Worm (Caenorhabditis elegans) whole organism, L2 larva: Measurements from ENCODE around the gene tbc-6.

ENCODE experiments used
- C34F6.9 ChIP-seq: fragments of 150-350 bp; optimal IDR thresholded peaks from 2 replicates; lab custom pipeline; 2014; ENCODE audit warnings: missing biosample characterization, missing genetic modification characterization
- F13H6.1 ChIP-seq: sonication (generic microtip); optimal IDR thresholded peaks from 2 replicates; lab custom pipeline; 2016; ENCODE audit warnings: missing genetic modification characterization, missing compliant biosample characterization
- R02D3.7 ChIP-seq: fragments of 150-350 bp; optimal IDR thresholded peaks from 2 replicates; lab custom pipeline; 2014; ENCODE audit warnings: missing biosample characterization, missing genetic modification characterization
- Y55F3AM.14 ChIP-seq: fragments of 200-800 bp; sonication (Bioruptor generic); optimal IDR thresholded peaks from 2 replicates; lab custom pipeline; 2018; ENCODE audit warnings: mild to moderate bottlenecking, missing genetic modification characterization, missing compliant biosample characterization
- ZK546.5 ChIP-seq: sonication (generic microtip); optimal IDR thresholded peaks from 2 replicates; lab custom pipeline; 2017; ENCODE audit warnings: missing biosample characterization, missing genetic modification characterization
- alr-1 ChIP-seq: fragments of 150-350 bp; optimal IDR thresholded peaks from 2 replicates; lab custom pipeline; 2014; ENCODE audit warnings: missing biosample characterization, missing genetic modification characterization
- aly-2 ChIP-seq: fragments of 150-350 bp; optimal IDR thresholded peaks from 2 replicates; lab custom pipeline; 2014; ENCODE audit warnings: missing biosample characterization, missing genetic modification characterization
- ama-1 ChIP-seq: fragments of 150-350 bp; optimal IDR thresholded peaks from 2 replicates; lab custom pipeline; 2018; ENCODE audit warnings: inconsistent platforms
- blmp-1 ChIP-seq: sonication (generic microtip); optimal IDR thresholded peaks from 2 replicates; lab custom pipeline; 2017; ENCODE audit warnings: missing genetic modification characterization, mild to moderate bottlenecking, missing compliant biosample characterization, antibody characterized with exemption, moderate library complexity; ENCODE audit not compliant: insufficient read depth
- ceh-16 ChIP-seq: fragments of 150-350 bp; optimal IDR thresholded peaks from 2 replicates; lab custom pipeline; 2014; ENCODE audit warnings: missing biosample characterization, missing genetic modification characterization
- ceh-82 ChIP-seq: fragments of 150-350 bp; optimal IDR thresholded peaks from 2 replicates; lab custom pipeline; 2014; ENCODE audit warnings: missing biosample characterization, missing genetic modification characterization
- crh-2 ChIP-seq: sonication (generic microtip); optimal IDR thresholded peaks from 2 replicates; lab custom pipeline; 2017; ENCODE audit warnings: missing biosample characterization, missing genetic modification characterization
- dmd-4 ChIP-seq: sonication (generic microtip); optimal IDR thresholded peaks from 2 replicates; lab custom pipeline; 2017; ENCODE audit warnings: missing biosample characterization, missing genetic modification characterization
- egl-27 ChIP-seq: sonication (generic microtip); optimal IDR thresholded peaks from 3 replicates; lab custom pipeline; 2017; ENCODE audit warnings: missing biosample characterization, missing genetic modification reagents, missing genetic modification characterization
- elt-1 ChIP-seq: fragments of 150-350 bp; optimal IDR thresholded peaks from 2 replicates; lab custom pipeline; 2014; ENCODE audit warnings: missing biosample characterization, missing genetic modification characterization
- elt-3 ChIP-seq: sonication (generic microtip); optimal IDR thresholded peaks from 2 replicates; lab custom pipeline; 2017; ENCODE audit warnings: missing biosample characterization, missing genetic modification characterization
- fos-1 ChIP-seq: fragments of 150-350 bp; optimal IDR thresholded peaks from 2 replicates; lab custom pipeline; 2014; ENCODE audit warnings: missing biosample characterization, missing genetic modification characterization
- gmeb-1 ChIP-seq: fragments of 150-350 bp; optimal IDR thresholded peaks from 2 replicates; lab custom pipeline; 2014; ENCODE audit warnings: missing biosample characterization, missing genetic modification characterization
- lin-11 ChIP-seq: fragments of 150-350 bp; sonication (generic microtip); optimal IDR thresholded peaks from 2 replicates; lab custom pipeline; 2014; ENCODE audit warnings: missing biosample characterization, missing genetic modification characterization, inconsistent platforms, mixed read lengths
- lin-13 ChIP-seq: fragments of 150-350 bp; optimal IDR thresholded peaks from 2 replicates; lab custom pipeline; 2014; ENCODE audit warnings: missing biosample characterization, missing genetic modification reagents, missing genetic modification characterization
- lin-39 ChIP-seq: fragments of 150-350 bp; optimal IDR thresholded peaks from 2 replicates; lab custom pipeline; 2014; ENCODE audit warnings: missing biosample characterization, missing genetic modification reagents, missing genetic modification characterization
- lsy-2 ChIP-seq, 2 experiments: fragments of 150-350 bp in 1 of 2; sonication (generic microtip) in 1 of 2; optimal IDR thresholded peaks; 2 replicates each; lab custom pipeline; 2014 to 2017; ENCODE audit warnings: missing biosample characterization in 2 of 2, missing genetic modification characterization in 2 of 2
- mab-5 ChIP-seq: fragments of 150-350 bp; optimal IDR thresholded peaks from 2 replicates; lab custom pipeline; 2014; ENCODE audit warnings: missing biosample characterization, missing genetic modification characterization
- mbf-1 ChIP-seq: sonication (generic microtip); optimal IDR thresholded peaks from 2 replicates; lab custom pipeline; 2017; ENCODE audit warnings: missing biosample characterization, missing genetic modification characterization
- mdl-1 ChIP-seq, 2 experiments: fragments of 150-350 bp in 1 of 2; sonication (generic microtip) in 1 of 2; optimal IDR thresholded peaks; 2 replicates each; lab custom pipeline; 2017; ENCODE audit warnings: missing biosample characterization in 2 of 2, missing genetic modification characterization in 2 of 2
- nhr-10 ChIP-seq: sonication (generic microtip); optimal IDR thresholded peaks from 2 replicates; lab custom pipeline; 2017; ENCODE audit warnings: missing biosample characterization, missing genetic modification characterization
- nhr-11 ChIP-seq: fragments of 150-350 bp; optimal IDR thresholded peaks from 2 replicates; lab custom pipeline; 2014; ENCODE audit warnings: missing biosample characterization, missing genetic modification characterization
- nhr-12 ChIP-seq: fragments of 150-350 bp; optimal IDR thresholded peaks from 2 replicates; lab custom pipeline; 2014; ENCODE audit warnings: missing biosample characterization, missing genetic modification characterization
- nhr-129 ChIP-seq: fragments of 150-350 bp; optimal IDR thresholded peaks from 2 replicates; lab custom pipeline; 2014; ENCODE audit warnings: missing biosample characterization, missing genetic modification characterization
- nhr-21 ChIP-seq: fragments of 150-350 bp; optimal IDR thresholded peaks from 2 replicates; lab custom pipeline; 2014; ENCODE audit warnings: missing biosample characterization, missing genetic modification characterization
- nhr-23 ChIP-seq: fragments of 150-350 bp; optimal IDR thresholded peaks from 2 replicates; lab custom pipeline; 2014; ENCODE audit warnings: missing biosample characterization, missing genetic modification reagents, missing genetic modification characterization
- nhr-237 ChIP-seq: fragments of 150-350 bp; optimal IDR thresholded peaks from 2 replicates; lab custom pipeline; 2014; ENCODE audit warnings: missing biosample characterization, missing genetic modification characterization
- nhr-25 ChIP-seq: fragments of 150-350 bp; sonication (generic microtip); optimal IDR thresholded peaks from 3 replicates; lab custom pipeline; 2014; ENCODE audit warnings: missing biosample characterization, missing genetic modification characterization
- nhr-6 ChIP-seq: fragments of 150-350 bp; optimal IDR thresholded peaks from 2 replicates; lab custom pipeline; 2014; ENCODE audit warnings: missing biosample characterization, missing genetic modification characterization
- nhr-77 ChIP-seq: fragments of 150-350 bp; optimal IDR thresholded peaks from 2 replicates; lab custom pipeline; 2014; ENCODE audit warnings: missing biosample characterization, missing genetic modification characterization
- peb-1 ChIP-seq: fragments of 150-350 bp; optimal IDR thresholded peaks from 2 replicates; lab custom pipeline; 2014; ENCODE audit warnings: missing biosample characterization, missing genetic modification characterization
- sem-4 ChIP-seq: fragments of 150-350 bp; optimal IDR thresholded peaks from 2 replicates; lab custom pipeline; 2014; ENCODE audit warnings: missing biosample characterization, missing genetic modification reagents, missing genetic modification characterization
- skn-1 ChIP-seq: sonication (generic microtip); optimal IDR thresholded peaks from 2 replicates; lab custom pipeline; 2017; ENCODE audit warnings: missing biosample characterization, missing genetic modification characterization
- sma-3 ChIP-seq: sonication (generic microtip); optimal IDR thresholded peaks from 2 replicates; lab custom pipeline; 2016; ENCODE audit warnings: missing genetic modification reagents, missing genetic modification characterization, missing compliant biosample characterization
- sma-9 ChIP-seq, 2 experiments: fragments of 150-350 bp in 1 of 2; sonication (generic microtip) in 1 of 2; optimal IDR thresholded peaks; 2 replicates each; lab custom pipeline; 2014 to 2016; ENCODE audit warnings: missing genetic modification characterization in 2 of 2, mild to moderate bottlenecking in 1 of 2, missing biosample characterization in 1 of 2, missing compliant biosample characterization in 1 of 2, missing genetic modification reagents in 1 of 2, moderate library complexity in 1 of 2
- snpc-4 ChIP-seq: fragments of 150-350 bp; optimal IDR thresholded peaks from 2 replicates; lab custom pipeline; 2014; ENCODE audit warnings: missing biosample characterization, missing genetic modification characterization
- unc-39 ChIP-seq: fragments of 150-350 bp; optimal IDR thresholded peaks from 2 replicates; lab custom pipeline; 2014; ENCODE audit warnings: missing biosample characterization, missing genetic modification characterization
- unc-55 ChIP-seq: fragments of 150-350 bp; sonication (generic microtip); optimal IDR thresholded peaks from 3 replicates; lab custom pipeline; 2014; ENCODE audit warnings: missing biosample characterization, missing genetic modification reagents, missing genetic modification characterization
- unc-62 ChIP-seq: fragments of 150-350 bp; optimal IDR thresholded peaks from 2 replicates; lab custom pipeline; 2014; ENCODE audit warnings: missing biosample characterization, missing genetic modification reagents, missing genetic modification characterization
- zag-1 ChIP-seq: fragments of 150-350 bp; optimal IDR thresholded peaks from 2 replicates; lab custom pipeline; 2014; ENCODE audit warnings: missing biosample characterization, missing genetic modification characterization
- ztf-1 ChIP-seq: fragments of 200-800 bp; sonication (Bioruptor generic); conservative IDR thresholded peaks from 2 replicates; pipeline ENCODE4 v1.3.6; 2022; ENCODE audit warnings: missing genetic modification characterization, missing compliant biosample characterization
- ztf-11 ChIP-seq: sonication (generic microtip); optimal IDR thresholded peaks from 2 replicates; lab custom pipeline; 2017; ENCODE audit warnings: missing biosample characterization, missing genetic modification characterization
- ztf-4 ChIP-seq: fragments of 150-350 bp; optimal IDR thresholded peaks from 2 replicates; lab custom pipeline; 2014; ENCODE audit warnings: missing biosample characterization, missing genetic modification characterization

The tbc-6 gene

ce11 chrII:6827388-6827787 lies 20.5 kb upstream of the tbc-6 start:
- TF ChIP-seq mbf-1 = no peak
- peak; percentile 72 for TF ChIP-seq sma-3 (GFP tag; lab: Kevin White, UChicago)
- TF ChIP-seq nhr-129 (tag; lab: Kevin White, UChicago) = peak; percentile 72
- no peak for TF ChIP-seq nhr-10 (tag; lab: Kevin White, UChicago)
- no peak for TF ChIP-seq ama-1 (lab: Kevin White, UChicago)
- TF ChIP-seq sem-4 = peak; percentile 76
- TF ChIP-seq aly-2 = no peak
- TF ChIP-seq F13H6.1 (tag; lab: Kevin White, UChicago) = peak; percentile 87
- TF ChIP-seq blmp-1 (tag; lab: Kevin White, UChicago) = peak; percentile 77
- peak; percentile 35 for TF ChIP-seq lin-13
- TF ChIP-seq nhr-25 (tag; lab: Kevin White, UChicago) = peak; percentile 64
- no peak for TF ChIP-seq nhr-11 (tag; lab: Kevin White, UChicago)
- no peak for TF ChIP-seq nhr-23 (tag; lab: Kevin White, UChicago)
- no peak for TF ChIP-seq skn-1 (tag; lab: Kevin White, UChicago)
- no peak for TF ChIP-seq nhr-237
- peak; percentile 33 for TF ChIP-seq unc-55 (GFP tag; lab: Kevin White, UChicago)
- no peak for TF ChIP-seq peb-1 (tag; lab: Kevin White, UChicago)
- no peak for TF ChIP-seq ceh-82
- no peak for TF ChIP-seq alr-1 (tag; lab: Kevin White, UChicago)
- TF ChIP-seq unc-62 (GFP tag; lab: Kevin White, UChicago) = no peak
- no peak for TF ChIP-seq dmd-4 (tag; lab: Kevin White, UChicago)
- no peak for TF ChIP-seq lin-11 (tag; lab: Kevin White, UChicago)
- TF ChIP-seq ztf-1 (GFP tag; lab: Robert Waterston, UW) = no peak
- TF ChIP-seq mdl-1 (tag; optimal IDR thresholded peaks at IDR 0.05; lab: Kevin White, UChicago) = peak; percentile 13 to 14
- TF ChIP-seq lsy-2 (tag; optimal IDR thresholded peaks at IDR 0.05; lab: Kevin White, UChicago) = peak in 1 of 2 experiments; percentile 42
- TF ChIP-seq snpc-4 (tag; lab: Kevin White, UChicago) = peak; percentile 17
- no peak for TF ChIP-seq nhr-77
- no peak for TF ChIP-seq ztf-4 (tag; lab: Kevin White, UChicago)
- TF ChIP-seq mab-5 = peak; percentile 63
- peak; percentile 22 for TF ChIP-seq nhr-6
- no peak for TF ChIP-seq elt-1 (tag; lab: Kevin White, UChicago)
- no peak for TF ChIP-seq elt-3 (tag; lab: Kevin White, UChicago)
- TF ChIP-seq zag-1 (tag; lab: Kevin White, UChicago) = peak; percentile 11
- no peak for TF ChIP-seq ztf-11 (tag; lab: Kevin White, UChicago)
- TF ChIP-seq ZK546.5 = no peak
- peak; percentile 54 for TF ChIP-seq nhr-21 (tag; lab: Kevin White, UChicago)
- TF ChIP-seq sma-9 (GFP tag; optimal IDR thresholded peaks at IDR 0.05; lab: Kevin White, UChicago) = peak; percentile 94
- no peak for TF ChIP-seq sma-9 (tag; optimal IDR thresholded peaks at IDR 0.05; lab: Kevin White, UChicago)
- TF ChIP-seq Y55F3AM.14 (GFP tag; lab: Kevin White, UChicago) = no peak
- TF ChIP-seq R02D3.7 (tag; lab: Kevin White, UChicago) = no peak
- TF ChIP-seq gmeb-1 = peak; percentile 32
- TF ChIP-seq unc-39 (tag; lab: Kevin White, UChicago) = no peak
- TF ChIP-seq nhr-12 (tag; lab: Kevin White, UChicago) = no peak
- peak; percentile 48 for TF ChIP-seq crh-2 (tag; lab: Kevin White, UChicago)
- peak; percentile 39 for TF ChIP-seq fos-1 (tag; lab: Kevin White, UChicago)
- no peak for TF ChIP-seq lin-39 (tag; lab: Kevin White, UChicago)
- peak; percentile 70 for TF ChIP-seq egl-27
- peak; percentile 98 for TF ChIP-seq ceh-16
- TF ChIP-seq C34F6.9 (tag; lab: Kevin White, UChicago) = peak; percentile 57
